Fruit fly (Drosophila melanogaster) whole organism, embryonic: ENCODE data around the gene ath.

ENCODE experiments used
- BtbVII ChIP-seq: fragments of 200-800 bp; sonication (Bioruptor generic); optimal IDR thresholded peaks from 3 replicates; lab custom pipeline; 2017; ENCODE audit warnings: missing biosample characterization, mild to moderate bottlenecking, missing genetic modification characterization
- CG11247 ChIP-seq: fragments of 200-800 bp; sonication (Bioruptor generic); IDR thresholded peaks from 2 replicates; pipeline ENCODE4 v1.3.6; 2022; ENCODE audit warnings: missing biosample characterization, missing genetic modification characterization
- CG12659 ChIP-seq: fragments of 200-800 bp; sonication (Bioruptor generic); optimal IDR thresholded peaks from 3 replicates; lab custom pipeline; 2017; ENCODE audit warnings: mild to moderate bottlenecking, missing biosample characterization, missing genetic modification reagents, missing genetic modification characterization
- CG13123 ChIP-seq: fragments of 200-800 bp; sonication (Bioruptor generic); optimal IDR thresholded peaks from 2 replicates; lab custom pipeline; 2016; ENCODE audit warnings: missing biosample characterization, missing genetic modification characterization
- CG17361 ChIP-seq: fragments of 200-800 bp; sonication (Bioruptor generic); IDR thresholded peaks from 3 replicates; pipeline ENCODE4 v1.3.6; 2022; ENCODE audit warnings: missing biosample characterization, missing genetic modification characterization
- CG2202 ChIP-seq: fragments of 200-800 bp; sonication (Bioruptor generic); optimal IDR thresholded peaks from 2 replicates; lab custom pipeline; 2018; ENCODE audit warnings: missing biosample characterization, mild to moderate bottlenecking, missing genetic modification characterization
- CG2678 ChIP-seq: fragments of 200-800 bp; sonication (Bioruptor generic); optimal IDR thresholded peaks from 3 replicates; lab custom pipeline; 2019; ENCODE audit warnings: missing biosample characterization, mild to moderate bottlenecking, missing genetic modification characterization, moderate library complexity
- CG2712 ChIP-seq: fragments of 200-800 bp; optimal IDR thresholded peaks from 3 replicates; lab custom pipeline; 2019; ENCODE audit warnings: missing biosample characterization, mild to moderate bottlenecking, missing genetic modification characterization, moderate library complexity
- CG30431 ChIP-seq: fragments of 200-800 bp; sonication (Bioruptor generic); optimal IDR thresholded peaks from 2 replicates; lab custom pipeline; 2017; ENCODE audit warnings: missing biosample characterization, missing genetic modification characterization
- CG33213 ChIP-seq: fragments of 200-800 bp; sonication (Bioruptor generic); optimal IDR thresholded peaks from 3 replicates; lab custom pipeline; 2016; ENCODE audit warnings: missing biosample characterization, missing genetic modification characterization
- CG42726 ChIP-seq: fragments of 200-800 bp; sonication (Bioruptor generic); IDR thresholded peaks from 2 replicates; pipeline ENCODE4 v1.3.6; 2022; ENCODE audit warnings: missing biosample characterization, missing genetic modification characterization; ENCODE audit not compliant: partially characterized antibody
- CG43689 ChIP-seq: fragments of 200-800 bp; sonication (Bioruptor generic); IDR thresholded peaks from 2 replicates; pipeline ENCODE4 v1.3.6; 2022; ENCODE audit warnings: missing biosample characterization, missing genetic modification characterization
- CG5245 ChIP-seq: fragments of 200-800 bp; sonication (Bioruptor generic); optimal IDR thresholded peaks from 3 replicates; lab custom pipeline; 2016; ENCODE audit warnings: missing biosample characterization, missing genetic modification characterization
- CG6254 ChIP-seq: fragments of 200-800 bp; sonication (Bioruptor generic); optimal IDR thresholded peaks from 3 replicates; lab custom pipeline; 2017; ENCODE audit warnings: mild to moderate bottlenecking, missing biosample characterization, missing genetic modification reagents, missing genetic modification characterization
- CG7357 ChIP-seq: fragments of 200-800 bp; sonication (Bioruptor generic); IDR thresholded peaks from 3 replicates; pipeline ENCODE4 v1.3.6; 2022; ENCODE audit warnings: missing biosample characterization, missing genetic modification characterization
- CG8478 ChIP-seq: fragments of >200 bp; optimal IDR thresholded peaks from 2 replicates; lab custom pipeline; 2018
- CG9932 ChIP-seq: fragments of 200-800 bp; sonication (Bioruptor generic); IDR thresholded peaks from 2 replicates; pipeline ENCODE4 v1.3.6; 2022; ENCODE audit warnings: missing biosample characterization, missing genetic modification characterization
- Dbx ChIP-seq: fragments of 200-800 bp; sonication (Bioruptor generic); IDR thresholded peaks from 3 replicates; pipeline ENCODE4 v1.3.6; 2022; ENCODE audit warnings: missing biosample characterization, missing genetic modification characterization
- E2f2 ChIP-seq: fragments of 200-800 bp; sonication (Bioruptor generic); IDR thresholded peaks from 2 replicates; pipeline ENCODE4 v1.3.6; 2022; ENCODE audit warnings: missing biosample characterization, missing genetic modification characterization
- Gug ChIP-seq: fragments of 200-800 bp; sonication (Bioruptor generic); IDR thresholded peaks from 4 replicates; pipeline ENCODE4 v1.3.6; 2022; ENCODE audit warnings: missing biosample characterization, missing genetic modification characterization
- H2.0 ChIP-seq: fragments of 200-800 bp; sonication (Bioruptor generic); IDR thresholded peaks from 2 replicates; pipeline ENCODE4 v1.3.6; 2022; ENCODE audit warnings: missing biosample characterization, missing genetic modification characterization
- Hr39 ChIP-seq: fragments of >200 bp; optimal IDR thresholded peaks from 2 replicates; lab custom pipeline; 2017
- Hr51 ChIP-seq, 2 experiments: fragments of 200-800 bp; sonication (Bioruptor generic); optimal IDR thresholded peaks; 2 replicates in 1 of 2; 3 replicates in 1 of 2; lab custom pipeline; 2016 to 2018; ENCODE audit warnings: missing biosample characterization in 2 of 2, missing genetic modification characterization in 2 of 2, mild to moderate bottlenecking in 1 of 2, moderate library complexity in 1 of 2
- Mad ChIP-seq: fragments of 200-800 bp; sonication (Bioruptor generic); optimal IDR thresholded peaks from 2 replicates; lab custom pipeline; 2016; ENCODE audit warnings: missing biosample characterization, missing genetic modification characterization
- Med ChIP-seq: fragments of 200-800 bp; sonication (Bioruptor generic); peaks from one replicate; lab custom pipeline; 2016; ENCODE audit warnings: missing biosample characterization, missing genetic modification characterization, mild to moderate bottlenecking, inconsistent platforms, moderate library complexity
- PHDP ChIP-seq: fragments of 200-800 bp; sonication (Bioruptor generic); optimal IDR thresholded peaks from 3 replicates; lab custom pipeline; 2018; ENCODE audit warnings: missing biosample characterization, mild to moderate bottlenecking, missing genetic modification characterization, moderate library complexity
- ab ChIP-seq: fragments of 200-800 bp; sonication (Bioruptor generic); optimal IDR thresholded peaks from 2 replicates; lab custom pipeline; 2016; ENCODE audit warnings: missing biosample characterization, missing genetic modification characterization
- amos ChIP-seq: fragments of 200-800 bp; sonication (Bioruptor generic); IDR thresholded peaks from 2 replicates; pipeline ENCODE4 v1.3.6; 2022; ENCODE audit warnings: missing biosample characterization, missing genetic modification characterization; ENCODE audit not compliant: partially characterized antibody
- ase ChIP-seq: fragments of 200-800 bp; sonication (Bioruptor generic); IDR thresholded peaks from 3 replicates; pipeline ENCODE4 v1.3.6; 2022; ENCODE audit warnings: missing biosample characterization, missing genetic modification characterization
- dmrt11E ChIP-seq: fragments of 200-800 bp; sonication (Bioruptor generic); optimal IDR thresholded peaks from 3 replicates; lab custom pipeline; 2018; ENCODE audit warnings: missing biosample characterization, mild to moderate bottlenecking, missing genetic modification characterization, moderate library complexity
- dpn ChIP-seq, 2 experiments: fragments of 200-800 bp; sonication (Bioruptor generic); optimal IDR thresholded peaks; 3 replicates each; lab custom pipeline; 2016; ENCODE audit warnings: missing biosample characterization in 2 of 2, missing genetic modification characterization in 2 of 2
- en ChIP-seq: fragments of 200-800 bp; sonication (Bioruptor generic); optimal IDR thresholded peaks from 2 replicates; lab custom pipeline; 2016; ENCODE audit warnings: missing biosample characterization, missing genetic modification characterization
- hkb ChIP-seq, 2 experiments: fragments of 200-800 bp in 1 of 2; fragments of >200 bp in 1 of 2; sonication (Bioruptor generic) in 1 of 2; IDR thresholded peaks in 1 of 2; optimal IDR thresholded peaks in 1 of 2; 2 replicates each; pipeline versions ENCODE4 v1.3.6 to Lab custom; 2017 to 2022; ENCODE audit warnings: missing biosample characterization in 1 of 2, missing genetic modification characterization in 1 of 2
- klu ChIP-seq: fragments of 200-800 bp; sonication (Bioruptor generic); IDR thresholded peaks from 2 replicates; pipeline ENCODE4 v1.3.6; 2022; ENCODE audit warnings: missing biosample characterization, missing genetic modification characterization
- lmd ChIP-seq: fragments of 200-800 bp; sonication (Bioruptor generic); IDR thresholded peaks from 2 replicates; pipeline ENCODE4 v1.3.6; 2022; ENCODE audit warnings: missing biosample characterization, missing genetic modification characterization
- maf-S ChIP-seq: fragments of 200-800 bp; sonication (Bioruptor generic); optimal IDR thresholded peaks from 2 replicates; lab custom pipeline; 2016; ENCODE audit warnings: missing biosample characterization, missing genetic modification characterization
- oc ChIP-seq: fragments of 200-800 bp; sonication (Bioruptor generic); optimal IDR thresholded peaks from 2 replicates; lab custom pipeline; 2018; ENCODE audit warnings: missing biosample characterization, mild to moderate bottlenecking, missing genetic modification characterization, moderate library complexity
- odd ChIP-seq: fragments of 200-800 bp; sonication (Bioruptor generic); optimal IDR thresholded peaks from 2 replicates; lab custom pipeline; 2017; ENCODE audit warnings: missing biosample characterization, mild to moderate bottlenecking, missing genetic modification characterization
- onecut ChIP-seq: fragments of 200-800 bp; sonication (Bioruptor generic); IDR thresholded peaks from 2 replicates; pipeline ENCODE4 v1.3.6; 2022; ENCODE audit warnings: missing biosample characterization, missing genetic modification characterization
- pb ChIP-seq: fragments of 200-800 bp; sonication (Bioruptor generic); optimal IDR thresholded peaks from 3 replicates; lab custom pipeline; 2016; ENCODE audit warnings: missing biosample characterization, missing genetic modification characterization
- peb ChIP-seq: fragments of 200-800 bp; sonication (Bioruptor generic); IDR thresholded peaks from 2 replicates; pipeline ENCODE4 v1.3.6; 2022; ENCODE audit warnings: missing biosample characterization, missing genetic modification characterization
- pfk ChIP-seq: fragments of 200-800 bp; sonication (Bioruptor generic); optimal IDR thresholded peaks from 2 replicates; lab custom pipeline; 2018; ENCODE audit warnings: missing biosample characterization, mild to moderate bottlenecking, missing genetic modification characterization, moderate library complexity
- pum ChIP-seq: fragments of 200-800 bp; sonication (Bioruptor generic); optimal IDR thresholded peaks from 2 replicates; lab custom pipeline; 2016; ENCODE audit warnings: missing biosample characterization, missing genetic modification characterization
- sc ChIP-seq, 3 experiments: fragments of >200 bp in 2 of 3; fragments of 200-800 bp in 1 of 3; sonication (Bioruptor generic) in 1 of 3; optimal IDR thresholded peaks; 2 replicates in 2 of 3; 3 replicates in 1 of 3; lab custom pipeline; 2017; ENCODE audit warnings: mild to moderate bottlenecking in 1 of 3, missing biosample characterization in 1 of 3, missing genetic modification characterization in 1 of 3, missing genetic modification reagents in 1 of 3
- sens-2 ChIP-seq: fragments of 200-800 bp; sonication (Bioruptor generic); IDR thresholded peaks from 2 replicates; pipeline ENCODE4 v1.3.6; 2022; ENCODE audit warnings: missing biosample characterization, missing genetic modification characterization
- seq ChIP-seq: fragments of 200-800 bp; sonication (Bioruptor generic); IDR thresholded peaks from 2 replicates; pipeline ENCODE4 v1.3.6; 2022; ENCODE audit warnings: missing biosample characterization, missing genetic modification characterization
- vfl ChIP-seq: fragments of 200-800 bp; sonication (Bioruptor generic); optimal IDR thresholded peaks from 2 replicates; lab custom pipeline; 2016; ENCODE audit warnings: missing biosample characterization, missing genetic modification characterization
- wek ChIP-seq: fragments of 200-800 bp; sonication (Bioruptor generic); optimal IDR thresholded peaks from 3 replicates; lab custom pipeline; 2018; ENCODE audit warnings: missing biosample characterization, mild to moderate bottlenecking, missing genetic modification characterization, moderate library complexity
- z ChIP-seq: fragments of 200-800 bp; sonication (Bioruptor generic); IDR thresholded peaks from 3 replicates; pipeline ENCODE4 v1.3.6; 2022; ENCODE audit warnings: missing biosample characterization, missing genetic modification characterization
- zen2 ChIP-seq: fragments of 200-800 bp; sonication (Bioruptor generic); IDR thresholded peaks from 3 replicates; pipeline ENCODE4 v1.3.6; 2022; ENCODE audit warnings: missing biosample characterization, missing genetic modification characterization; ENCODE audit not compliant: partially characterized antibody
- zf30C ChIP-seq: fragments of 200-800 bp; sonication (Bioruptor generic); optimal IDR thresholded peaks from 3 replicates; lab custom pipeline; 2018; ENCODE audit warnings: missing biosample characterization, mild to moderate bottlenecking, missing genetic modification characterization

ath gene

DNA sequence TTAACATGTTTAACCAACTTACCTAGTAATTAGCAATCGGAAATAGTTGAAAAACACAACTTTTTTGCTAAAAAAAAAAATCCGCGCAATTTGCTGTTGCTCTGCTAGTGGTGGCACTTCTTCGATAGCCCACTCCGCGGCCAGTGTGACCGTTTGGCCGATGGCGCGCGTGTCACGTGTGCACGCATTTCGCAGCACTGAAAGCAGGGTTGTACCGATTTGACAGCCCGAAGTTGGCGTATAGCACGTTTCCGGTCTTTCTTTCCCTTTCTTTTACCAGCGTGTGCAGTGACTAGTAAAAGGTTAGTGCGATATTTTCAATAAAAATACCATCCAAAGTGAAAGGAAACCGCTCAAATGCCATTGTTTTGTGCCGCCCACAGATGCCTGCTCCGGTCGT is 10.1 kb upstream of the ath start, which contains the start of the genes Ripalpha and RpL7 (continued):
- TF ChIP-seq E2f2 (GFP tag; lab: Robert Waterston, UW) (peak; percentile 89), CG13123 (GFP tag; lab: Kevin White, UChicago) (peak; percentile 97), peb (GFP tag; lab: Robert Waterston, UW) (peak; percentile 88), pum (GFP tag; lab: Kevin White, UChicago) (peak; percentile 96), seq (GFP tag; lab: Robert Waterston, UW) (peak; percentile 91), sc (optimal IDR thresholded peaks at IDR 0.05; lab: Kevin White, UChicago) (no peak), sc (GFP tag; optimal IDR thresholded peaks at IDR 0.05; lab: Kevin White, UChicago) (peak; percentile 96), dpn (GFP tag; optimal IDR thresholded peaks at IDR 0.05; lab: Kevin White, UChicago) (peak; percentile 95 to 98), Hr51 (GFP tag; optimal IDR thresholded peaks at IDR 0.05; lab: Kevin White, UChicago) (peak; percentile 88 to 99), vfl (GFP tag; lab: Kevin White, UChicago) (peak; percentile 97), wek (GFP tag; lab: Kevin White, UChicago) (peak; percentile 95), CG5245 (GFP tag; lab: Kevin White, UChicago) (peak; percentile 97), pfk (GFP tag; lab: Kevin White, UChicago) (peak; percentile 88), CG12659 (GFP tag; lab: Kevin White, UChicago) (peak; percentile 100), onecut (GFP tag; lab: Robert Waterston, UW) (peak; percentile 96), en (peak; percentile 98), CG43689 (GFP tag; lab: Robert Waterston, UW) (no peak; the same call in 1 of the 2 replicates), CG2202 (peak; percentile 95), amos (GFP tag; lab: Robert Waterston, UW) (peak; percentile 98), H2.0 (GFP tag; lab: Robert Waterston, UW) (peak; percentile 94), pb (GFP tag; lab: Kevin White, UChicago) (peak; percentile 97), sens-2 (GFP tag; lab: Robert Waterston, UW) (peak; percentile 96), CG11247 (peak; percentile 98), CG30431 (peak; percentile 97), zf30C (GFP tag; lab: Kevin White, UChicago) (peak; percentile 77), maf-S (GFP tag; lab: Kevin White, UChicago) (peak; percentile 98), CG2712 (tag; lab: Kevin White, UChicago) (peak; percentile 92), CG42726 (GFP tag; lab: Robert Waterston, UW) (peak; percentile 99), z (peak; percentile 75; the same call in 2 of the 3 replicates), Dbx (peak; percentile 99), klu (GFP tag; lab: Robert Waterston, UW) (peak; percentile 84), CG6254 (GFP tag; lab: Kevin White, UChicago) (peak; percentile 90), Hr39 (no peak), hkb (optimal IDR thresholded peaks at IDR 0.05; lab: Kevin White, UChicago) (peak; percentile 50), hkb (GFP tag; IDR thresholded peaks at IDR 0.05; lab: Robert Waterston, UW) (peak; percentile 95), CG7357 (GFP tag; lab: Robert Waterston, UW) (peak; percentile 80), dmrt11E (peak; percentile 91), Mad (GFP tag; lab: Kevin White, UChicago) (peak; percentile 99), Med (GFP tag; lab: Kevin White, UChicago) (peak; percentile 100), CG2678 (tag; lab: Kevin White, UChicago) (peak; percentile 90), Gug (GFP tag; lab: Robert Waterston, UW) (peak; percentile 88; the same call in 3 of the 4 replicates), lmd (GFP tag; lab: Robert Waterston, UW) (peak; percentile 93), ase (GFP tag; lab: Robert Waterston, UW) (peak; percentile 94), CG8478 (lab: Kevin White, UChicago) (no peak), CG33213 (GFP tag; lab: Kevin White, UChicago) (peak; percentile 99), oc (tag; lab: Kevin White, UChicago) (peak; percentile 94), zen2 (GFP tag; lab: Robert Waterston, UW) (peak; percentile 71), PHDP (peak; percentile 96), odd (peak; percentile 98), CG9932 (peak; percentile 98), CG17361 (GFP tag; lab: Robert Waterston, UW) (peak; percentile 94), BtbVII (peak; percentile 98), ab (GFP tag; lab: Kevin White, UChicago) (peak; percentile 92)
